Worm (Caenorhabditis elegans): ENCODE results near the gene F58B4.5.

ce11 chrV:10981113-10981512, 48.6 kb downstream of the F58B4.5 start, which contains the start of gene fig-1:
- TF ChIP-seq zip-5 (tag; optimal IDR thresholded peaks at IDR 0.05) (no peak), ztf-16 (tag; optimal IDR thresholded peaks at IDR 0.05) (no peak), unc-86 (tag; optimal IDR thresholded peaks at IDR 0.05) (no peak), C38D4.7 (GFP tag; optimal IDR thresholded peaks at IDR 0.05) (no peak), nhr-11 (tag; optimal IDR thresholded peaks at IDR 0.05) (no peak), fkh-10 (GFP tag; optimal IDR thresholded peaks at IDR 0.05) (no peak), dve-1 (tag; optimal IDR thresholded peaks at IDR 0.05) (no peak), sox-4 (tag; optimal IDR thresholded peaks at IDR 0.05) (no peak), pros-1 (tag; optimal IDR thresholded peaks at IDR 0.05) (no peak), pag-3 (tag; optimal IDR thresholded peaks at IDR 0.05; ENCODE audit: borderline replicate concordance) (no peak), ceh-6 (GFP tag; optimal IDR thresholded peaks at IDR 0.05) (no peak), sdc-2 (tag; optimal IDR thresholded peaks at IDR 0.05) (no peak), pqm-1 (tag; optimal IDR thresholded peaks at IDR 0.05) (no peak)

All from whole organism, late embryonic.